Worm (Caenorhabditis elegans) whole organism, young adult: Measurements from ENCODE around the gene his-71.

ENCODE experiments used
- B0035.1 ChIP-seq: sonication (generic microtip); optimal IDR thresholded peaks from 2 replicates; lab custom pipeline; 2016; ENCODE audit warnings: missing genetic modification characterization, mild to moderate bottlenecking, missing compliant biosample characterization, missing genotype, missing genetic modification reagents
- C06A6.2 ChIP-seq: fragments of 200-800 bp; sonication (Bioruptor generic); conservative IDR thresholded peaks from 2 replicates; pipeline ENCODE4 v1.3.6; 2022; ENCODE audit warnings: missing genetic modification characterization, missing compliant biosample characterization
- C17E4.6 ChIP-seq: fragments of 200-800 bp; sonication (Bioruptor generic); IDR thresholded peaks from 2 replicates; pipeline ENCODE4 v1.3.6; 2022; ENCODE audit warnings: missing genetic modification reagents, missing genetic modification characterization, missing compliant biosample characterization
- D2030.7 ChIP-seq: fragments of 200-800 bp; sonication (Bioruptor generic); IDR thresholded peaks from 2 replicates; pipeline ENCODE4 v1.3.6; 2022; ENCODE audit warnings: missing genetic modification reagents, missing genetic modification characterization, missing compliant biosample characterization
- F10E7.11 ChIP-seq: sonication (generic microtip); optimal IDR thresholded peaks from 2 replicates; lab custom pipeline; 2017; ENCODE audit warnings: mild to moderate bottlenecking, missing genetic modification characterization, moderate library complexity, missing compliant biosample characterization
- F49E8.2 ChIP-seq: sonication (generic microtip); optimal IDR thresholded peaks from 3 replicates; lab custom pipeline; 2017; ENCODE audit warnings: missing genetic modification characterization, mild to moderate bottlenecking, missing compliant biosample characterization, antibody characterized with exemption, moderate library complexity; ENCODE audit not compliant: insufficient read depth
- F55B11.4 ChIP-seq: sonication (generic microtip); optimal IDR thresholded peaks from 2 replicates; lab custom pipeline; 2016; ENCODE audit warnings: missing compliant biosample characterization, missing genetic modification characterization, borderline replicate concordance; ENCODE audit not compliant: insufficient read depth
- K12H6.12 ChIP-seq: fragments of 200-800 bp; sonication (Bioruptor generic); optimal IDR thresholded peaks from 2 replicates; lab custom pipeline; 2018; ENCODE audit warnings: mild to moderate bottlenecking, missing genetic modification characterization, missing compliant biosample characterization
- T07F8.4 ChIP-seq: sonication (generic microtip); optimal IDR thresholded peaks from 2 replicates; lab custom pipeline; 2016; ENCODE audit warnings: mild to moderate bottlenecking, missing genetic modification characterization, moderate library complexity, missing compliant biosample characterization
- T26A5.8 ChIP-seq: sonication (generic microtip); optimal IDR thresholded peaks from 2 replicates; lab custom pipeline; 2016; ENCODE audit warnings: missing genetic modification characterization, missing compliant biosample characterization
- Y56A3A.18 ChIP-seq: fragments of 200-800 bp; sonication (Bioruptor generic); IDR thresholded peaks from 2 replicates; pipeline ENCODE4 v1.3.6; 2022; ENCODE audit warnings: missing genetic modification reagents, missing genetic modification characterization, missing compliant biosample characterization
- ZK185.1 ChIP-seq: sonication (generic microtip); optimal IDR thresholded peaks from 2 replicates; lab custom pipeline; 2016; ENCODE audit warnings: mild to moderate bottlenecking, missing genetic modification characterization, missing compliant biosample characterization; ENCODE audit not compliant: poor library complexity, severe bottlenecking
- aptf-2 ChIP-seq: fragments of 200-800 bp; sonication (Bioruptor generic); conservative IDR thresholded peaks from 2 replicates; pipeline ENCODE4 v1.3.6; 2022; ENCODE audit warnings: missing genetic modification reagents, missing genetic modification characterization, missing compliant biosample characterization
- bed-1 ChIP-seq: fragments of 200-800 bp; sonication (Bioruptor generic); IDR thresholded peaks from 2 replicates; pipeline ENCODE4 v1.3.6; 2022; ENCODE audit warnings: missing genetic modification reagents, missing genetic modification characterization, missing compliant biosample characterization
- cebp-1 ChIP-seq, 2 experiments: fragments of 200-800 bp in 1 of 2; sonication (Bioruptor generic) in 1 of 2; sonication (generic microtip) in 1 of 2; IDR thresholded peaks in 1 of 2; optimal IDR thresholded peaks in 1 of 2; 2 replicates each; pipeline versions ENCODE4 v1.3.6 to Lab custom; 2017 to 2022; ENCODE audit warnings: missing compliant biosample characterization in 2 of 2, missing genetic modification characterization in 2 of 2, mild to moderate bottlenecking in 1 of 2, missing genetic modification reagents in 1 of 2, moderate library complexity in 1 of 2
- cebp-2 ChIP-seq: fragments of 200-800 bp; sonication (Bioruptor generic); IDR thresholded peaks from 2 replicates; pipeline ENCODE4 v1.3.6; 2022; ENCODE audit warnings: missing genetic modification characterization, missing compliant biosample characterization
- ceh-100 ChIP-seq: fragments of 200-800 bp; sonication (Bioruptor generic); IDR thresholded peaks from 2 replicates; pipeline ENCODE4 v1.3.6; 2022; ENCODE audit warnings: missing genetic modification reagents, missing genetic modification characterization, missing compliant biosample characterization
- ceh-40 ChIP-seq: fragments of 200-800 bp; sonication (Bioruptor generic); IDR thresholded peaks from 2 replicates; pipeline ENCODE4 v1.3.6; 2022; ENCODE audit warnings: missing genetic modification characterization, missing compliant biosample characterization
- chd-7 ChIP-seq: sonication (generic microtip); optimal IDR thresholded peaks from 2 replicates; lab custom pipeline; 2016; ENCODE audit warnings: mild to moderate bottlenecking, missing genetic modification characterization, moderate library complexity, missing compliant biosample characterization
- dox-1 ChIP-seq: fragments of 200-800 bp; sonication (Bioruptor generic); IDR thresholded peaks from 2 replicates; pipeline ENCODE4 v1.3.6; 2022; ENCODE audit warnings: missing genetic modification reagents, missing genetic modification characterization, missing compliant biosample characterization
- dpff-1 ChIP-seq: sonication (generic microtip); optimal IDR thresholded peaks from 2 replicates; lab custom pipeline; 2017; ENCODE audit warnings: mild to moderate bottlenecking, missing genetic modification characterization, missing compliant biosample characterization
- egl-18 ChIP-seq: fragments of 200-800 bp; sonication (Bioruptor generic); IDR thresholded peaks from 2 replicates; pipeline ENCODE4 v1.3.6; 2022; ENCODE audit warnings: missing genetic modification reagents, missing genetic modification characterization, missing compliant biosample characterization
- egl-44 ChIP-seq: fragments of 200-800 bp; sonication (Bioruptor generic); IDR thresholded peaks from 2 replicates; pipeline ENCODE4 v1.3.6; 2022; ENCODE audit warnings: missing genetic modification reagents, missing genetic modification characterization, missing compliant biosample characterization
- egrh-3 ChIP-seq: fragments of 200-800 bp; sonication (Bioruptor generic); IDR thresholded peaks from 2 replicates; pipeline ENCODE4 v1.3.6; 2022; ENCODE audit warnings: missing genetic modification reagents, missing genetic modification characterization, missing compliant biosample characterization
- ekl-4 ChIP-seq: fragments of 200-800 bp; sonication (Bioruptor generic); IDR thresholded peaks from 2 replicates; pipeline ENCODE4 v1.3.6; 2022; ENCODE audit warnings: missing genetic modification reagents, missing genetic modification characterization, missing compliant biosample characterization
- ets-4 ChIP-seq: fragments of 200-800 bp; sonication (Bioruptor generic); optimal IDR thresholded peaks from 2 replicates; lab custom pipeline; 2018; ENCODE audit warnings: mild to moderate bottlenecking, missing genetic modification characterization, missing compliant biosample characterization
- hlh-12 ChIP-seq: sonication (generic microtip); optimal IDR thresholded peaks from 2 replicates; lab custom pipeline; 2016; ENCODE audit warnings: missing genetic modification characterization, missing compliant biosample characterization
- lag-1 ChIP-seq: fragments of 200-800 bp; sonication (Bioruptor generic); IDR thresholded peaks from 2 replicates; pipeline ENCODE4 v1.3.6; 2022; ENCODE audit warnings: missing genetic modification reagents, missing genetic modification characterization, missing compliant biosample characterization
- lin-26 ChIP-seq: fragments of 200-800 bp; sonication (Bioruptor generic); IDR thresholded peaks from 2 replicates; pipeline ENCODE4 v1.3.6; 2022; ENCODE audit warnings: missing genetic modification reagents, missing genetic modification characterization, missing compliant biosample characterization
- madf-10 ChIP-seq: sonication (generic microtip); optimal IDR thresholded peaks from 2 replicates; lab custom pipeline; 2016; ENCODE audit warnings: mild to moderate bottlenecking, missing genetic modification characterization, missing compliant biosample characterization
- mcd-1 ChIP-seq: fragments of 200-800 bp; sonication (Bioruptor generic); IDR thresholded peaks from 2 replicates; pipeline ENCODE4 v1.3.6; 2022; ENCODE audit warnings: missing genetic modification reagents, missing genetic modification characterization, missing compliant biosample characterization
- mes-4 ChIP-seq: sonication (generic microtip); optimal IDR thresholded peaks from 2 replicates; lab custom pipeline; 2016; ENCODE audit warnings: missing genotype, missing genetic modification characterization, missing compliant biosample characterization
- nfya-1 ChIP-seq: sonication (generic microtip); optimal IDR thresholded peaks from 2 replicates; lab custom pipeline; 2017; ENCODE audit warnings: antibody characterized with exemption, missing compliant biosample characterization, missing genetic modification characterization, borderline replicate concordance; ENCODE audit not compliant: insufficient read depth
- nfya-2 ChIP-seq: fragments of 200-800 bp; sonication (Bioruptor generic); IDR thresholded peaks from 2 replicates; pipeline ENCODE4 v1.3.6; 2022; ENCODE audit warnings: missing genetic modification reagents, missing genetic modification characterization, missing compliant biosample characterization
- nhr-120 ChIP-seq: fragments of 200-800 bp; sonication (Bioruptor generic); IDR thresholded peaks from 2 replicates; pipeline ENCODE4 v1.3.6; 2022; ENCODE audit warnings: missing genetic modification characterization, missing compliant biosample characterization
- pbrm-1 ChIP-seq: fragments of 200-800 bp; sonication (Bioruptor generic); IDR thresholded peaks from 2 replicates; pipeline ENCODE4 v1.3.6; 2022; ENCODE audit warnings: missing genetic modification reagents, missing genetic modification characterization, missing compliant biosample characterization
- pha-4 ChIP-seq: fragments of 150-350 bp; sonication (generic microtip); optimal IDR thresholded peaks from 2 replicates; lab custom pipeline; 2014; ENCODE audit warnings: missing biosample characterization, missing genetic modification reagents, missing genetic modification characterization
- rcor-1 ChIP-seq: fragments of 200-800 bp; sonication (Bioruptor generic); IDR thresholded peaks from 2 replicates; pipeline ENCODE4 v1.3.6; 2022; ENCODE audit warnings: missing genetic modification reagents, missing genetic modification characterization, missing compliant biosample characterization
- repo-1 ChIP-seq: sonication (generic microtip); optimal IDR thresholded peaks from 2 replicates; lab custom pipeline; 2017; ENCODE audit warnings: mild to moderate bottlenecking, missing genetic modification characterization, missing compliant biosample characterization
- sdz-38 ChIP-seq: sonication (generic microtip); optimal IDR thresholded peaks from 2 replicates; lab custom pipeline; 2016; ENCODE audit warnings: missing genotype, missing genetic modification characterization, missing compliant biosample characterization
- sea-2 ChIP-seq: fragments of 200-800 bp; sonication (Bioruptor generic); IDR thresholded peaks from 2 replicates; pipeline ENCODE4 v1.3.6; 2022; ENCODE audit warnings: missing genetic modification characterization, missing compliant biosample characterization
- snpc-1.1 ChIP-seq: sonication (generic microtip); optimal IDR thresholded peaks from 2 replicates; lab custom pipeline; 2017; ENCODE audit warnings: missing genetic modification characterization, mild to moderate bottlenecking, missing compliant biosample characterization, antibody characterized with exemption, moderate library complexity, missing genotype, missing genetic modification reagents; ENCODE audit not compliant: insufficient read depth
- snpc-4 ChIP-seq, 5 experiments: fragments of 150-350 bp in 1 of 5; sonication (generic microtip) in 4 of 5; optimal IDR thresholded peaks; 2 replicates each; lab custom pipeline; 2014 to 2018; ENCODE audit warnings: missing genetic modification characterization in 5 of 5, missing biosample characterization in 3 of 5, antibody characterized with exemption in 2 of 5, mild to moderate bottlenecking in 2 of 5, missing compliant biosample characterization in 2 of 5, missing genotype in 2 of 5, moderate library complexity in 2 of 5, missing genetic modification reagents in 1 of 5
- tbp1 ChIP-seq: fragments of 200-800 bp; sonication (Bioruptor generic); optimal IDR thresholded peaks from 2 replicates; lab custom pipeline; 2018; ENCODE audit warnings: mild to moderate bottlenecking, missing genetic modification characterization, missing compliant biosample characterization
- tlf-1 ChIP-seq: fragments of 200-800 bp; sonication (Bioruptor generic); optimal IDR thresholded peaks from 2 replicates; lab custom pipeline; 2018; ENCODE audit warnings: mild to moderate bottlenecking, missing genetic modification characterization, missing compliant biosample characterization
- xnd-1 ChIP-seq: sonication (generic microtip); optimal IDR thresholded peaks from 2 replicates; lab custom pipeline; 2016; ENCODE audit warnings: missing genotype, missing genetic modification reagents, missing genetic modification characterization, missing compliant biosample characterization
- ztf-28 ChIP-seq: fragments of 200-800 bp; sonication (Bioruptor generic); IDR thresholded peaks from 2 replicates; pipeline ENCODE4 v1.3.6; 2022; ENCODE audit warnings: missing genetic modification reagents, missing genetic modification characterization, missing compliant biosample characterization

The his-71 gene

ce11 chrX:7951578-7951977, 30.3 kb downstream of the his-71 start (continued):
- TF ChIP-seq repo-1 (peak; percentile 45), K12H6.12 (tag; lab: Kevin White, UChicago) (peak; percentile 83), mcd-1 (GFP tag; lab: Robert Waterston, UW) (peak; percentile 46), T07F8.4 (tag; lab: Kevin White, UChicago) (no peak), egl-18 (GFP tag; lab: Robert Waterston, UW) (peak; percentile 72; the same call in 1 of the 2 replicates), chd-7 (tag; lab: Kevin White, UChicago) (peak; percentile 91), madf-10 (tag; lab: Kevin White, UChicago) (peak; percentile 59), ceh-100 (GFP tag; lab: Robert Waterston, UW) (no peak), cebp-1 (GFP tag; IDR thresholded peaks at IDR 0.05; lab: Robert Waterston, UW) (no peak), cebp-1 (tag; optimal IDR thresholded peaks at IDR 0.05; lab: Kevin White, UChicago) (peak; percentile 89), nhr-120 (GFP tag; lab: Robert Waterston, UW) (no peak), dpff-1 (tag; lab: Kevin White, UChicago) (no peak), xnd-1 (tag; lab: Kevin White, UChicago) (no peak), tlf-1 (GFP tag; lab: Kevin White, UChicago) (peak; percentile 29), sdz-38 (tag; lab: Kevin White, UChicago) (no peak), Y56A3A.18 (GFP tag; lab: Robert Waterston, UW) (0 out of 2 replicates have a peak, but pooled peaks have one; percentile 48), snpc-1.1 (tag; lab: Kevin White, UChicago) (no peak), cebp-2 (no peak), T26A5.8 (no peak), bed-1 (GFP tag; lab: Robert Waterston, UW) (no peak), egl-44 (GFP tag; lab: Robert Waterston, UW) (peak; percentile 84), lin-26 (GFP tag; lab: Robert Waterston, UW) (peak; percentile 72; the same call in 1 of the 2 replicates), lag-1 (no peak), B0035.1 (tag; lab: Kevin White, UChicago) (no peak), rcor-1 (peak; percentile 77; the same call in 1 of the 2 replicates), ekl-4 (GFP tag; lab: Robert Waterston, UW) (peak; percentile 88), nfya-2 (GFP tag; lab: Robert Waterston, UW) (no peak), snpc-4 (GFP tag; optimal IDR thresholded peaks at IDR 0.05; lab: Kevin White, UChicago) (no peak), snpc-4 (tag; optimal IDR thresholded peaks at IDR 0.05; lab: Kevin White, UChicago) (peak in 1 of 4 experiments; percentile 61), aptf-2 (GFP tag; lab: Robert Waterston, UW) (no peak), hlh-12 (tag; lab: Kevin White, UChicago) (no peak), tbp1 (GFP tag; lab: Kevin White, UChicago) (peak; percentile 53), C06A6.2 (peak; percentile 71; the same call in 1 of the 2 replicates), F49E8.2 (no peak), C17E4.6 (GFP tag; lab: Robert Waterston, UW) (no peak), pbrm-1 (peak; percentile 74), ceh-40 (GFP tag; lab: Robert Waterston, UW) (no peak), ztf-28 (no peak), egrh-3 (GFP tag; lab: Robert Waterston, UW) (0 out of 2 replicates have a peak, but pooled peaks have one; percentile 37), D2030.7 (GFP tag; lab: Robert Waterston, UW) (no peak), ets-4 (GFP tag; lab: Kevin White, UChicago) (peak; percentile 56), ZK185.1 (tag; lab: Kevin White, UChicago) (peak; percentile 34), pha-4 (tag; lab: Kevin White, UChicago) (no peak), mes-4 (tag; lab: Kevin White, UChicago) (no peak), F55B11.4 (tag; lab: Kevin White, UChicago) (no peak), F10E7.11 (no peak), nfya-1 (tag; lab: Kevin White, UChicago) (no peak), dox-1 (peak; percentile 89), sea-2 (GFP tag; lab: Robert Waterston, UW) (peak; percentile 41; the same call in 1 of the 2 replicates)
